Fruit fly (Drosophila melanogaster): Measurements from ENCODE around the gene t-cup.

t-cup gene

DNA sequence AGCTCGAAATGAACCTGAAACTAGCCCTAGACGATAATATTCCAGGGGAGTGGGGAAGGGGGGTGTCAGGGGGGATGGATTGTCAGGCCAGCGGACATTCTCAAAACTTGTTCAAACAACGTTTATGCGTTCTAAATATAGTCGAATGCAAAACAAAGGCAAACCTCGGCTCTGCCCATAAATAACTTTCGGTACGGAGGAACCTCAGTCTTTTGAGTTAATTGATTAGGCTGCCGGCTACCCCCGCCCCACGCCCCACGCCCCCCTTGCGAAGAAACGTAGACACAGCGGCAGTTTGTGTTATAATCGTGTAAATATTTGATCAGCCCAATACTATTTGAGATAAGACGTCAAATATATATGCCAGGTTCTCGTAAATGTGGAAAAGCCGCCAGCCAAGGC is 38.5 kb upstream of the t-cup start (continued):
- TF ChIP-seq ro (GFP tag; IDR thresholded peaks at IDR 0.05) (no peak), vnd (GFP tag; IDR thresholded peaks at IDR 0.05; ENCODE audit: partially characterized antibody) (no peak), CG32532 (GFP tag; IDR thresholded peaks at IDR 0.05) (peak; percentile 76), H15 (GFP tag; IDR thresholded peaks at IDR 0.05) (peak; percentile 20; the same call in 1 of the 3 replicates), caup (GFP tag; optimal IDR thresholded peaks at IDR 0.05; ENCODE audit: severe bottlenecking) (peak; percentile 90), Hr78 (GFP tag; optimal IDR thresholded peaks at IDR 0.05) (peak in 1 of 2 experiments; percentile 61), Doc3 (GFP tag; IDR thresholded peaks at IDR 0.05; ENCODE audit: partially characterized antibody) (no peak), vvl (GFP tag; IDR thresholded peaks at IDR 0.05) (peak; percentile 58; the same call in 1 of the 2 replicates), CG1647 (GFP tag; optimal IDR thresholded peaks at IDR 0.05) (no peak), Dll (GFP tag; IDR thresholded peaks at IDR 0.05; ENCODE audit: partially characterized antibody) (no peak), CG7357 (GFP tag; IDR thresholded peaks at IDR 0.05) (0 out of 3 replicates have a peak, but pooled peaks have one; percentile 27), Trl (optimal IDR thresholded peaks at IDR 0.05) (no peak), Trl (GFP tag; optimal IDR thresholded peaks at IDR 0.05) (no peak), tll (GFP tag; optimal IDR thresholded peaks at IDR 0.05) (no peak), bcd (GFP tag; optimal IDR thresholded peaks at IDR 0.05) (peak; percentile 67), CG6654 (GFP tag; optimal IDR thresholded peaks at IDR 0.05) (peak; percentile 23), CG10543 (GFP tag; optimal IDR thresholded peaks at IDR 0.05) (peak; percentile 77), eve (GFP tag; optimal IDR thresholded peaks at IDR 0.05) (no peak), Lpt (GFP tag; optimal IDR thresholded peaks at IDR 0.05) (no peak), cwo (GFP tag; optimal IDR thresholded peaks at IDR 0.05) (peak; percentile 74), toy (GFP tag; IDR thresholded peaks at IDR 0.05) (peak; percentile 45; the same call in 1 of the 2 replicates), emc (GFP tag; optimal IDR thresholded peaks at IDR 0.05) (no peak), Fer1 (GFP tag; optimal IDR thresholded peaks at IDR 0.05) (peak; percentile 80), CG7786 (GFP tag; optimal IDR thresholded peaks at IDR 0.05) (peak; percentile 2), Nf-YC (tag; optimal IDR thresholded peaks at IDR 0.05) (peak; percentile 40), CG17802 (tag; optimal IDR thresholded peaks at IDR 0.05) (no peak), fd96Cb (tag; optimal IDR thresholded peaks at IDR 0.05) (no peak)

dm6 chr2L:12533671-12534402 is 36.7 kb upstream of the t-cup start:
- TF ChIP-seq CG18599 (GFP tag; optimal IDR thresholded peaks at IDR 0.05), result no peak
- TF ChIP-seq mirr (GFP tag; optimal IDR thresholded peaks at IDR 0.05), result no peak
- TF ChIP-seq CG8944 (GFP tag; optimal IDR thresholded peaks at IDR 0.05), result no peak
- TF ChIP-seq zfh1 (GFP tag; IDR thresholded peaks at IDR 0.05), result no peak
- TF ChIP-seq hkb (optimal IDR thresholded peaks at IDR 0.05), result no peak
- TF ChIP-seq hkb (GFP tag; IDR thresholded peaks at IDR 0.05), result 0 out of 2 replicates have a peak, but pooled peaks have one; percentile 17
- TF ChIP-seq pzg (GFP tag; optimal IDR thresholded peaks at IDR 0.05), result no peak
- peak in 1 of 2 experiments; percentile 44 for TF ChIP-seq Pdp1 (GFP tag; optimal IDR thresholded peaks at IDR 0.05)
- TF ChIP-seq Adf1 (GFP tag; IDR thresholded peaks at IDR 0.05), result no peak
- TF ChIP-seq zfh2 (GFP tag; optimal IDR thresholded peaks at IDR 0.05), result no peak
- TF ChIP-seq lmd (GFP tag; IDR thresholded peaks at IDR 0.05), result 0 out of 2 replicates have a peak, but pooled peaks have one; percentile 6
- TF ChIP-seq CG13296 (GFP tag; optimal IDR thresholded peaks at IDR 0.05), result no peak
- TF ChIP-seq CG10274 (GFP tag; optimal IDR thresholded peaks at IDR 0.05), result no peak
- no peak for TF ChIP-seq Tbp (GFP tag; optimal IDR thresholded peaks at IDR 0.05)
- TF ChIP-seq CG8281 (tag; optimal IDR thresholded peaks at IDR 0.05), result peak; percentile 0
- no peak for TF ChIP-seq inv (GFP tag; IDR thresholded peaks at IDR 0.05; ENCODE audit: partially characterized antibody)
- 0 out of 2 replicates have a peak, but pooled peaks have one; percentile 13 for TF ChIP-seq dati (GFP tag; IDR thresholded peaks at IDR 0.05)
- TF ChIP-seq ac (GFP tag; optimal IDR thresholded peaks at IDR 0.05), result no peak
- peak; percentile 60 for TF ChIP-seq kni (GFP tag; optimal IDR thresholded peaks at IDR 0.05)
- TF ChIP-seq crol (GFP tag; IDR thresholded peaks at IDR 0.05), result peak; percentile 94
- TF ChIP-seq schlank (tag; optimal IDR thresholded peaks at IDR 0.05), result no peak
- TF ChIP-seq emc (GFP tag; optimal IDR thresholded peaks at IDR 0.05), result no peak
- no peak for TF ChIP-seq vfl (GFP tag; optimal IDR thresholded peaks at IDR 0.05)
- TF ChIP-seq nau (GFP tag; optimal IDR thresholded peaks at IDR 0.05), result no peak
